Worm (Caenorhabditis elegans): Measurements from ENCODE around the gene Y17G7B.21.

Gene Y17G7B.21

DNA sequence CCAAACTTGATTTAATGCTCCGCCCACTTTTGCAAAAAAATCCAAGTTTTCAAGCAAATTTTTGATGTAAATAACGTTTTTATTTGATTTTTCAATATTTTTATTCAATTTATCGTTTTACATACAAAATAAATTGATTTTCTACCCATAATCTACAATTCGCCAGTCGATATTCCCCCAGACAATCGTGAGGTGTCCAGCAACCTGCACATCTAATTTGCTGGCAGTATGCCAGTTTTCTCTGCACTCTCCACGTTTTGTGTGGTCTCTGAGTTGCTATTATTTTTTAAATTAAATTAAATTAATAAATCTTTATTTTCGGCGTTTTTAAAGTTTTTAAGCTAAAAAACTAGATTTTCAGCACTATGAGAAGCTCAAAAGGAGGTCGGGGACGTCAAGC lies 2.6 kb upstream of the Y17G7B.21 start:
- no peak for TF ChIP-seq lsy-12 (tag; optimal IDR thresholded peaks at IDR 0.05)
- TF ChIP-seq elt-2 (tag; optimal IDR thresholded peaks at IDR 0.05) = peak; percentile 73
- TF ChIP-seq skn-1 (tag; optimal IDR thresholded peaks at IDR 0.05) = peak; percentile 39
- TF ChIP-seq ceh-16 (tag; optimal IDR thresholded peaks at IDR 0.05) = no peak
- TF ChIP-seq nhr-28 (tag; optimal IDR thresholded peaks at IDR 0.05) = no peak
- peak; percentile 85 for TF ChIP-seq R02D3.7 (tag; optimal IDR thresholded peaks at IDR 0.05)
- peak; percentile 69 for TF ChIP-seq nhr-25 (tag; optimal IDR thresholded peaks at IDR 0.05)
- peak; percentile 86 for TF ChIP-seq ceh-28 (tag; optimal IDR thresholded peaks at IDR 0.05)
- TF ChIP-seq egl-27 (tag; optimal IDR thresholded peaks at IDR 0.05) = peak; percentile 30
- peak; percentile 69 for TF ChIP-seq fos-1 (tag; optimal IDR thresholded peaks at IDR 0.05)
- TF ChIP-seq fkh-10 (GFP tag; optimal IDR thresholded peaks at IDR 0.05) = peak; percentile 86
- no peak for TF ChIP-seq sea-2 (GFP tag; optimal IDR thresholded peaks at IDR 0.05)
- TF ChIP-seq ama-1 (optimal IDR thresholded peaks at IDR 0.05) = peak; percentile 60
- no peak for TF ChIP-seq unc-62 (GFP tag; optimal IDR thresholded peaks at IDR 0.05)
- TF ChIP-seq nhr-12 (tag; optimal IDR thresholded peaks at IDR 0.05) = no peak
- TF ChIP-seq elt-3 (tag; optimal IDR thresholded peaks at IDR 0.05) = no peak
- TF ChIP-seq nhr-67 (tag; optimal IDR thresholded peaks at IDR 0.05) = no peak
- TF ChIP-seq ceh-82 (tag; optimal IDR thresholded peaks at IDR 0.05) = peak; percentile 69
- no peak for TF ChIP-seq aly-2 (tag; optimal IDR thresholded peaks at IDR 0.05)
- no peak for TF ChIP-seq fkh-2 (tag; optimal IDR thresholded peaks at IDR 0.05)
- TF ChIP-seq nhr-77 (tag; optimal IDR thresholded peaks at IDR 0.05) = peak; percentile 67
- no peak for TF ChIP-seq elt-1 (tag; optimal IDR thresholded peaks at IDR 0.05)
- TF ChIP-seq mdl-1 (tag; optimal IDR thresholded peaks at IDR 0.05) = peak; percentile 43
- no peak for TF ChIP-seq ztf-11 (tag; optimal IDR thresholded peaks at IDR 0.05)
- TF ChIP-seq lin-39 (tag; optimal IDR thresholded peaks at IDR 0.05) = peak; percentile 44
- TF ChIP-seq unc-39 (tag; optimal IDR thresholded peaks at IDR 0.05) = no peak
- no peak for TF ChIP-seq eor-1 (tag; optimal IDR thresholded peaks at IDR 0.05)
- peak; percentile 95 for TF ChIP-seq ZK546.5 (tag; optimal IDR thresholded peaks at IDR 0.05)
- no peak for TF ChIP-seq daf-12 (tag; optimal IDR thresholded peaks at IDR 0.05)
- TF ChIP-seq zag-1 (tag; optimal IDR thresholded peaks at IDR 0.05) = no peak
- TF ChIP-seq nhr-23 (tag; optimal IDR thresholded peaks at IDR 0.05) = peak; percentile 98
- peak; percentile 74 for TF ChIP-seq jun-1 (tag; optimal IDR thresholded peaks at IDR 0.05)
- peak; percentile 71 for TF ChIP-seq tbx-2 (tag; optimal IDR thresholded peaks at IDR 0.05)
- TF ChIP-seq lin-15B (tag; optimal IDR thresholded peaks at IDR 0.05) = peak; percentile 95
- TF ChIP-seq nfya-1 (tag; optimal IDR thresholded peaks at IDR 0.05; ENCODE audit: insufficient read depth) = peak; percentile 83
- peak; percentile 90 for TF ChIP-seq nhr-43 (tag; optimal IDR thresholded peaks at IDR 0.05; ENCODE audit: poor library complexity, severe bottlenecking)
- peak; percentile 77 for TF ChIP-seq nhr-11 (tag; optimal IDR thresholded peaks at IDR 0.05)
- TF ChIP-seq nhr-76 (tag; optimal IDR thresholded peaks at IDR 0.05) = no peak
- TF ChIP-seq pha-4 (tag; optimal IDR thresholded peaks at IDR 0.05) = peak; percentile 93
- peak; percentile 61 for TF ChIP-seq egl-5 (tag; optimal IDR thresholded peaks at IDR 0.05)
- TF ChIP-seq mml-1 (tag; optimal IDR thresholded peaks at IDR 0.05) = no peak
- TF ChIP-seq ztf-4 (tag; optimal IDR thresholded peaks at IDR 0.05) = peak; percentile 79
- TF ChIP-seq hmg-11 (tag; optimal IDR thresholded peaks at IDR 0.05) = no peak
- TF ChIP-seq snpc-4 (tag; optimal IDR thresholded peaks at IDR 0.05) = peak; percentile 57
- TF ChIP-seq ceh-9 (tag; optimal IDR thresholded peaks at IDR 0.05) = no peak
- TF ChIP-seq pqm-1 (tag; optimal IDR thresholded peaks at IDR 0.05) = peak; percentile 76
- no peak for TF ChIP-seq nhr-237 (tag; optimal IDR thresholded peaks at IDR 0.05)
